Fruit fly (Drosophila melanogaster): Measurements from ENCODE around the gene CtsK1.

The CtsK1 gene

dm6 chr3L:14005627-14006287 is 11.7 kb downstream of the CtsK1 start (continued):
- TF ChIP-seq HLHmδ (GFP tag; optimal IDR thresholded peaks at IDR 0.05) = no peak
- no peak for TF ChIP-seq Lpt (GFP tag; optimal IDR thresholded peaks at IDR 0.05)
- no peak for TF ChIP-seq Hr51 (GFP tag; optimal IDR thresholded peaks at IDR 0.05)
- TF ChIP-seq gro (GFP tag; optimal IDR thresholded peaks at IDR 0.05) = no peak
- TF ChIP-seq Ptx1 (GFP tag; IDR thresholded peaks at IDR 0.05) = no peak
- TF ChIP-seq tio (GFP tag; optimal IDR thresholded peaks at IDR 0.05) = no peak
- TF ChIP-seq chif (GFP tag; optimal IDR thresholded peaks at IDR 0.05) = no peak
- TF ChIP-seq CG17385 (GFP tag; optimal IDR thresholded peaks at IDR 0.05) = peak; percentile 57
- TF ChIP-seq CoRest (tag; optimal IDR thresholded peaks at IDR 0.05) = no peak
- peak in 1 of 2 experiments; percentile 0 for TF ChIP-seq insv (GFP tag; optimal IDR thresholded peaks at IDR 0.05)
- TF ChIP-seq Pdp1 (GFP tag; optimal IDR thresholded peaks at IDR 0.05) = peak in 1 of 2 experiments; percentile 91
- TF ChIP-seq CG17186 (GFP tag; optimal IDR thresholded peaks at IDR 0.05) = no peak
- TF ChIP-seq Sin3A (optimal IDR thresholded peaks at IDR 0.05) = no peak
- TF ChIP-seq CG12391 (tag; optimal IDR thresholded peaks at IDR 0.05) = no peak
- no peak for TF ChIP-seq al (GFP tag; IDR thresholded peaks at IDR 0.05)
- no peak for TF ChIP-seq CG4707 (GFP tag; optimal IDR thresholded peaks at IDR 0.05)
- TF ChIP-seq vnd (GFP tag; IDR thresholded peaks at IDR 0.05; ENCODE audit: partially characterized antibody) = no peak
- no peak for TF ChIP-seq fru (optimal IDR thresholded peaks at IDR 0.05)
- no peak for TF ChIP-seq kni (GFP tag; optimal IDR thresholded peaks at IDR 0.05)
- TF ChIP-seq CG32767 (GFP tag; IDR thresholded peaks at IDR 0.05) = no peak
- no peak for TF ChIP-seq repo (GFP tag; optimal IDR thresholded peaks at IDR 0.05)
- TF ChIP-seq Scr (GFP tag; IDR thresholded peaks at IDR 0.05; ENCODE audit: partially characterized antibody) = no peak
- no peak for TF ChIP-seq crol (GFP tag; IDR thresholded peaks at IDR 0.05)
- no peak for TF ChIP-seq CG12236 (GFP tag; optimal IDR thresholded peaks at IDR 0.05)
- no peak for TF ChIP-seq Deaf1 (tag; optimal IDR thresholded peaks at IDR 0.05)
- no peak for TF ChIP-seq klu (GFP tag; IDR thresholded peaks at IDR 0.05)
- no peak for TF ChIP-seq slou (GFP tag; optimal IDR thresholded peaks at IDR 0.05)
- no peak for TF ChIP-seq CG8281 (tag; optimal IDR thresholded peaks at IDR 0.05)
- 0 out of 3 replicates have a peak, but pooled peaks have one; percentile 19 for TF ChIP-seq zfh1 (GFP tag; IDR thresholded peaks at IDR 0.05)
- no peak for TF ChIP-seq odd (GFP tag; optimal IDR thresholded peaks at IDR 0.05)
- no peak for TF ChIP-seq maf-S (GFP tag; optimal IDR thresholded peaks at IDR 0.05)
- TF ChIP-seq Doc3 (GFP tag; IDR thresholded peaks at IDR 0.05; ENCODE audit: partially characterized antibody) = no peak
- no peak for TF ChIP-seq Antp (GFP tag; optimal IDR thresholded peaks at IDR 0.05)
- no peak for TF ChIP-seq Myb (GFP tag; optimal IDR thresholded peaks at IDR 0.05)
- TF ChIP-seq CrebB (tag; optimal IDR thresholded peaks at IDR 0.05) = no peak
- no peak for TF ChIP-seq ham (GFP tag; IDR thresholded peaks at IDR 0.05)
- TF ChIP-seq inv (GFP tag; IDR thresholded peaks at IDR 0.05; ENCODE audit: partially characterized antibody) = no peak

dm6 chr3L:14006704-14007126 is 12.7 kb downstream of the CtsK1 start:
- TF ChIP-seq CG7271 (tag; optimal IDR thresholded peaks at IDR 0.05) = no peak
- TF ChIP-seq Gug (GFP tag; IDR thresholded peaks at IDR 0.05) = no peak
- no peak for TF ChIP-seq CG13296 (GFP tag; optimal IDR thresholded peaks at IDR 0.05)
- no peak for TF ChIP-seq CG7372 (GFP tag; IDR thresholded peaks at IDR 0.05)
- TF ChIP-seq CG2199 (GFP tag; IDR thresholded peaks at IDR 0.05) = no peak
- no peak for TF ChIP-seq HHEX (GFP tag; optimal IDR thresholded peaks at IDR 0.05)
- no peak for TF ChIP-seq fd102C (GFP tag; optimal IDR thresholded peaks at IDR 0.05)
- no peak for TF ChIP-seq pita (GFP tag; optimal IDR thresholded peaks at IDR 0.05)
- TF ChIP-seq wek (GFP tag; optimal IDR thresholded peaks at IDR 0.05) = no peak
- TF ChIP-seq nmo (GFP tag; optimal IDR thresholded peaks at IDR 0.05) = no peak
- TF ChIP-seq dimm (GFP tag; IDR thresholded peaks at IDR 0.05) = no peak
- no peak for TF ChIP-seq Hr51 (GFP tag; optimal IDR thresholded peaks at IDR 0.05)
- TF ChIP-seq zen2 (GFP tag; IDR thresholded peaks at IDR 0.05; ENCODE audit: partially characterized antibody) = no peak
- TF ChIP-seq CG8290 (GFP tag; optimal IDR thresholded peaks at IDR 0.05) = no peak
- no peak for TF ChIP-seq CG8290 (tag; optimal IDR thresholded peaks at IDR 0.05)
- TF ChIP-seq CG10321 (GFP tag; IDR thresholded peaks at IDR 0.05) = no peak
- peak; percentile 38 for TF ChIP-seq nerfin-1 (tag; optimal IDR thresholded peaks at IDR 0.05)
- no peak for TF ChIP-seq vnd (GFP tag; IDR thresholded peaks at IDR 0.05; ENCODE audit: partially characterized antibody)

All from whole organism, embryonic.